Worm (Caenorhabditis elegans): ENCODE measurements around the gene R05A10.7.

DNA sequence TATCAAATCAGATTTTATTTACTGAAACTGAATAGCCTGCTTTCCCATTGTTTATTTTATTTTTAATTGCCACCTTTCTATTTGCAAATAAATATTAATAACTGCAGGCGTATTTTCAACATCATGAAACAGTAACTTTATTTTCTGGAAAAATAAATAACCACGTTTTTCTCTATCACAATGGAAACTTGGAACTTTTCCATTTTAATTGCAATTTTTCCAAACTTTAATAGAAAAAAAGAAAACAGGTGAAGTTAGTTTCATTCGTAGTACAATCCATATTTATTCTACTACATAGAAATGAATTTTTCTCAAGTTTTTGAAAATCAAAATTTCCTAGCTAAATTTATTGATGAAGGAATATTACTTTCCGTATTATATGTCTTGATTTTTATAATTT lies 33.6 kb downstream of the R05A10.7 start, which contains the start of gene srz-42:
- TF ChIP-seq unc-39 (tag; optimal IDR thresholded peaks at IDR 0.05), result no peak
- no peak for TF ChIP-seq mdl-1 (tag; optimal IDR thresholded peaks at IDR 0.05)
- TF ChIP-seq ztf-11 (tag; optimal IDR thresholded peaks at IDR 0.05), result no peak
- TF ChIP-seq nhr-76 (tag; optimal IDR thresholded peaks at IDR 0.05), result no peak
- TF ChIP-seq skn-1 (tag; optimal IDR thresholded peaks at IDR 0.05), result no peak
- TF ChIP-seq nhr-28 (tag; optimal IDR thresholded peaks at IDR 0.05), result no peak
- no peak for TF ChIP-seq unc-62 (GFP tag; optimal IDR thresholded peaks at IDR 0.05)
- TF ChIP-seq egl-27 (tag; optimal IDR thresholded peaks at IDR 0.05), result no peak
- TF ChIP-seq lin-39 (tag; optimal IDR thresholded peaks at IDR 0.05), result no peak
- no peak for TF ChIP-seq lin-15B (tag; optimal IDR thresholded peaks at IDR 0.05)
- TF ChIP-seq ama-1 (optimal IDR thresholded peaks at IDR 0.05), result no peak

All from whole organism, L3 larva.